Fruit fly (Drosophila melanogaster) whole organism: ENCODE results near the gene mirr.

Source experiments
- CG8478 ChIP-seq: fragments of >200 bp; optimal IDR thresholded peaks from 2 replicates; lab custom pipeline; 2018; ENCODE audit warnings: inconsistent platforms
- Dll ChIP-seq: fragments of >200 bp; optimal IDR thresholded peaks from 2 replicates; lab custom pipeline; 2017
- EcR ChIP-seq, 2 experiments: fragments of >200 bp; optimal IDR thresholded peaks; 2 replicates each; lab custom pipeline; 2017; ENCODE audit warnings: missing biosample characterization in 2 of 2, missing genetic modification characterization in 2 of 2, missing genetic modification reagents in 2 of 2
- pan ChIP-seq: fragments of >200 bp; optimal IDR thresholded peaks from 2 replicates; lab custom pipeline; 2017
- psq ChIP-seq: fragments of >200 bp; optimal IDR thresholded peaks from 2 replicates; lab custom pipeline; 2017
- usp ChIP-seq: fragments of >200 bp; optimal IDR thresholded peaks from 2 replicates; lab custom pipeline; 2017; ENCODE audit warnings: missing biosample characterization, missing genetic modification characterization, mixed read lengths

The mirr gene

DNA sequence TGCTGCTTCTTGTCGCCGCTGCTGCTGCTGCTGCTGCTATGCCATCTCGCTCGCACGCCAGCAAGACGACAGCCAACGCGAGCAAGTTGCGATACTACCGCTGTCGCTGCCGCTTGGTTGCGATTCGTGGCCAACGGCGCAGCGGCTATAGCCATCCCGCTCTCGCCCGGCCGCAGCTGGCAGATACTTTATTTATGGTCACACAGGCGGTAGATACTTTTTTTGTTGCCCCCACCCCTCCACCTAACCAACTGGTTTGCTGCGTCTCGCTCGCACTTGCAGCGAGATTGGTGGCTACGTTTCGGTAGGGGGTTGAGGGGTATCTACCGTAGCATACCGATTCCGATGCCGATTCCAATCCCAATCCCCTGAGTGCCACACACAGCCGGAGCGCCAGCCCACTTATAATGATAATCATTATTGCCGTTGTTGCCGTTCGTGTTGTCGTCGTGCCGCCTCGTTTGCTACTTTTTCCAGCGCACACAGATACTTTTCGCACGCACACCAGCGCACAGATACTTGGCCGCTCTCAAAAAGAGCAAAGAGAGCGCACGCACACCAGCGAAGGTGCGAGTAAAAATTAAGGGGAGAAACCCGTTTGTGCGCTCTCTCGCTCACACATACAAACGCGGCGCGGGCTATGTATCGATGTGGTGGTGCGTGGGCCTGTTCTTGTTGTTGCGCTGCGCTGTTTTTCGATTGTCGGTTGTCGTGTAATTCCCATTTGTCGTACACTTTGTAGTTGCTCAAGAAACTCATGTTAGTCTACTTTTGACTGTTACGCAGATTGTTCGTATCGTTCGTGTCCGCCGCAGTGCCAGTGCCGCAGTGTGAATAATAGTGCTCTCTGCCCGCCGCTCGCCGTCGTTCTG lies at the start of gene mirr:
TSS of gene mirr (plus strand) at position 759 of the 872 bp plus-strand sequence.
- TF ChIP-seq usp (GFP tag; lab: Kevin White, UChicago) = no peak
- peak; percentile 76 for TF ChIP-seq CG8478 (lab: Kevin White, UChicago)
- TF ChIP-seq pan (lab: Kevin White, UChicago) = no peak
- TF ChIP-seq Dll (lab: Kevin White, UChicago) = peak; percentile 92

- no peak for TF ChIP-seq pan (lab: Kevin White, UChicago)
- no peak for TF ChIP-seq EcR (GFP tag; optimal IDR thresholded peaks at IDR 0.05; lab: Kevin White, UChicago)
- TF ChIP-seq psq (lab: Kevin White, UChicago) = no peak
- no peak for TF ChIP-seq usp (GFP tag; lab: Kevin White, UChicago)
- TF ChIP-seq Dll (lab: Kevin White, UChicago) = no peak
Observed at dm6 chr3L:12643820-12644744, 49.4 kb upstream of the mirr start.

DNA sequence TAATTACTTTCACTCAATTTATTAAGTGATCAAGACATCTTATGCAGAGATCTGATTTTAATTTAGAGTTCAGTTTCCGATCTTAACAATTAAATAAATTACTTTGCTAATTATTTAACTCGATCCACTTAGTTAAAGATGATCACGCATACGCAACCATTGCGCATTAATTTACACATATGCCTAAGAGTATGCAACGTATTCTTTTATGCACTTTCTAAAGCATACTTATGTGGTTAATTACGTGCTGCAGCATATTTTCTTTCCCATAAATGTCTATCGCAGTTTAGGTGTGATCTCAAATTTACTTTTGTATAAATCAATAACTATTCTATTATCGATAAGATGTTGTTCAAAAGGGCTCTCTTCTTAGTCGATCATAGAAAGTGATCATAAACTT lies 47.3 kb upstream of the mirr start:
- TF ChIP-seq pan (lab: Kevin White, UChicago) (no peak), psq (lab: Kevin White, UChicago) (no peak), CG8478 (lab: Kevin White, UChicago) (no peak), Dll (lab: Kevin White, UChicago) (no peak), usp (GFP tag; lab: Kevin White, UChicago) (no peak), EcR (GFP tag; optimal IDR thresholded peaks at IDR 0.05; lab: Kevin White, UChicago) (no peak)

DNA sequence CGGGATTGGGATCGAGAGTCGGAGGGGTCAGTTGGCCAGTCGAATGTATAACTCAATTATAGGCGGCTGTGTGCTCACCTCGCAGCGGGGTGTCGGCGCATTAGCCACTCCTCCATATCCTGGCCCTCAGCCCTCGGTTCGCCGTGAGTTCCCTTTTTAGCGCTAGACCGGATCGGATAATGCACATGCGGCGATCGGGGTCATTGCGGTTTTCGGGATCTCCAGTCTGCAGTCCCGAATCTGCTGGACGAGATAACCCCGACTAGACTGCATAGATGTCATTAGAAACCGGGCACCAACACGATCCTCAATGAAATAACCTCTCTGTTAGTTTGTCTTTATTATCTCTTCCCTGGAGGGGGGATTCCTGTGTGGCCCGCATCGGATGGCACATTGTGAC lies 46.1 kb upstream of the mirr start:
- TF ChIP-seq pan (lab: Kevin White, UChicago) (no peak), Dll (lab: Kevin White, UChicago) (no peak), CG8478 (lab: Kevin White, UChicago) (no peak), EcR (GFP tag; optimal IDR thresholded peaks at IDR 0.05; lab: Kevin White, UChicago) (no peak), psq (lab: Kevin White, UChicago) (no peak), usp (GFP tag; lab: Kevin White, UChicago) (no peak)

DNA sequence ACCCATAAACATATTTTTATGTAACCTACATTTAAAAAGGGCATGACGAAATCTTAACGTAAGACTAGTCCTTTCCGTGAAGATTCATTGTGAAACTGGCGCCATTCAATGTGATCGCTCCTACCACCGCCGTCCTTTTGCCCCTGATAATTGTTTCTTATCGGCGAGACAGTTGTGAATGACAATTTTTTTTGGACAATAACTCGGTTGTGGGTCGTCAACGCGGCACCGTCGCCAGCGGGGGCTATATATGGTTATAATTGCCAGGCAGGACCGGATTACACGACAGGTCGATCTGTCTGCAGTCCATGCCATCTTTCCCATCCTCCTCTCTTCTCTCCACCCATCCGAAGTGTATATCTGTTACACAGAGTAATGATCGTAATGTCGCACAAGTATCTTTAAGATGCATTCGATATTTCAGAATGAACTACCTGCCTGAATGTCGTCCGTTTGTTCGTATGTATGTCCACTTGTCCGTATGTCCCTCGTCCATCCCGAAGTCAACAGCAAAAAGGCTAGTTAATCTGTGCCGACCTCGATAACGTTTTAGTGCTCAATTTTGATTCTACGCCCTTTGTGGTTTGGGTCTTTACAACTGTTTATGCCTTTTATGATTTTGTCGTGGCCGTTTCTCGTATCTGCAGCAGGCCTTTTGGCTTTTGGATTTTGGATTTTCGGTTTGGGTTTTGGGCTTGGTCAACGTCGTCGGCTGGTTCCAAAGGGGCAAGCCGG lies 44.2 kb upstream of the mirr start:
- TF ChIP-seq EcR (GFP tag; optimal IDR thresholded peaks at IDR 0.05; lab: Kevin White, UChicago) (no peak), usp (GFP tag; lab: Kevin White, UChicago) (no peak), psq (lab: Kevin White, UChicago) (no peak), CG8478 (lab: Kevin White, UChicago) (no peak), Dll (lab: Kevin White, UChicago) (no peak), pan (lab: Kevin White, UChicago) (no peak)

DNA sequence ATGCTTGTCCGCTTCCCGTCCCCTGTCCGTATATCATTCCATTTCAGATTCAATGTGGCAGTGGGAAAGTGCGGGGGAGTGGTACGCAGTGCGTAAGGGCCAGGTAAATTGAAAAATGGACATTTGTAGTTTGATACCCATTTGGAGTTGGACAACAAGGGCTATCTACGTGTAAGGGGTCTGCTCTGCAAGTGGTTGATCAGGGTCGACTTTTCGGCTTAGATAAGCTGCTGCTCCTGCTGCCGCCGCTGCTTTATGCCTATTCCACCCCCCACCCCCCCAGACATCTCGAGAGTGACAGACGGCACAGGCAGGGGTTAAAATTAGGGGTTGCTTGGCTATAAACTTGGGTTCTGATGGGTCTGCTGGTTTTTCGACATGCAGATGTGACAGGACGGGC lies 41.9 kb upstream of the mirr start:
- no peak for TF ChIP-seq CG8478 (lab: Kevin White, UChicago)
- TF ChIP-seq usp (GFP tag; lab: Kevin White, UChicago) = no peak
- no peak for TF ChIP-seq psq (lab: Kevin White, UChicago)
- no peak for TF ChIP-seq pan (lab: Kevin White, UChicago)
- TF ChIP-seq EcR (GFP tag; optimal IDR thresholded peaks at IDR 0.05; lab: Kevin White, UChicago) = no peak
- TF ChIP-seq Dll (lab: Kevin White, UChicago) = no peak

DNA sequence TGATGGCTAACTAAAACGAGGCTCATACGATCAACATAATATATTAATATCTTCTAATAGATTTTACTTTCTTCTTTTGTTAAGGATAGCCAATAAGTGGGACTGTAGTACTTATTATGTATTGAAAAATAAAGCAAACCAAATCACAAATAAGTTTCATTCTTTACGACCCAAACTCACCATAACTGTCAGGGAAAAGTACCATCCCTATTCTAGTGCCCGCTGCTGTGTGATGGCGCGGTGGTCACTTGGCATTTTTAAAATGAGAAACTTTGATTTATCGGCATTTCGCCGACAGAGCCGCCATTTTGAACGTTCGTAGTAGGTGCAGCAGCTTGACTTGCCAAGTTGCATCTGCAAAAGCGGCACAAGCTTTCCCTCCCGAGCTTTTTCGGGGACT lies 40.8 kb upstream of the mirr start:
- TF ChIP-seq pan (lab: Kevin White, UChicago) (no peak), Dll (lab: Kevin White, UChicago) (no peak), psq (lab: Kevin White, UChicago) (no peak), EcR (GFP tag; optimal IDR thresholded peaks at IDR 0.05; lab: Kevin White, UChicago) (no peak), usp (GFP tag; lab: Kevin White, UChicago) (no peak), CG8478 (lab: Kevin White, UChicago) (no peak)

- TF ChIP-seq CG8478 (lab: Kevin White, UChicago) = peak; percentile 63
- no peak for TF ChIP-seq usp (GFP tag; lab: Kevin White, UChicago)
Observed at dm6 chr3L:12653124-12653523, 40.3 kb upstream of the mirr start.

DNA sequence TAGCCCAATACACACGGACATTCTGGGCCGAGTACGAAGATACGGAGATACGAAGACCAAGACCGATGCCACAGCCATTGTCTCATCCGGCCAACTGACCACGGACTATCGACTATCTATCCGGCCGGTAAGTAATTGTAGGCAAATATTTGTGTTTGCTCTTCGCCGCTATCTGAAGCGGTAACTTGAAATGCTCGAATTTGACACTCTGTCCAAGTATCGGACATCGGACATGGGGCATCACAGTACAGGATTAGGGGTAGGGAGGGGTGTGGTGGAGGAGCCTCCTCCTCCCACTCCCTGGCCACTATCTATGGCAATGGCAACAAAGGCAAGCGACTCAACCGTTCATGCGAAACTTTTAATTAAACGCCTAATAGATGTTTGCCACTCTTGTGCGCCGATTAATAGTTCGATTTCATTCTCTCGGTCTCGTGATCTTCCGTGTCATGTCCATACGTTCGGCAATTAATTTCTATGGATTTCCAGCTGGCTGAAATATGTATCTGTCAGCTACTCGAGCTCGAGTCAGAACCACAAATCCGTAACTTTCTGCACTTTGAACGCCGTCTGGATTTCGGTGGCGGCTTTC lies 37.3 kb upstream of the mirr start:
- TF ChIP-seq CG8478 (lab: Kevin White, UChicago) = no peak
- no peak for TF ChIP-seq usp (GFP tag; lab: Kevin White, UChicago)
- no peak for TF ChIP-seq psq (lab: Kevin White, UChicago)
- TF ChIP-seq pan (lab: Kevin White, UChicago) = no peak
- no peak for TF ChIP-seq Dll (lab: Kevin White, UChicago)
- no peak for TF ChIP-seq EcR (GFP tag; optimal IDR thresholded peaks at IDR 0.05; lab: Kevin White, UChicago)

DNA sequence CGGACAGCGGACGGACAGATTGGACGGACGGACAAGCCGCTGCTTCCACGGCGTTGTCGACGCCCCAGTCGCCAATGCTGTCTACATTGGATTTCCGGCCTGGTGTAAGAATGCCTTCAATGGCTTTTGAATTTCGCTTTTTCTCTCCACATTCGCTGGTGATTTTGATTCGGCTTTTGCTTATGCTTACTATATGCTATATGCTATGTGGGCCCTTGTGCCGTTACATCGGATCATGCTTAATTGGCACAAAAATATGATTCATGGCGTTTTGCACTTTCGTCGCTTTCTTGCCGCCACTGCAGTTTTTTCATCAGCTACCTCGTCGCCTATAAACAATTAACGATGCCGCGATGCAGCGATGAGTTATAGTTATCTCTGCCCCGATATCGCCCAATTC lies 35.5 kb upstream of the mirr start:
- TF ChIP-seq EcR (GFP tag; optimal IDR thresholded peaks at IDR 0.05; lab: Kevin White, UChicago) (no peak), psq (lab: Kevin White, UChicago) (no peak), Dll (lab: Kevin White, UChicago) (no peak), pan (lab: Kevin White, UChicago) (no peak), usp (GFP tag; lab: Kevin White, UChicago) (no peak), CG8478 (lab: Kevin White, UChicago) (no peak)
